Fruit fly (Drosophila melanogaster) whole organism, embryonic: Measurements from ENCODE around the gene Snr1.

ENCODE experiments used
- Asciz ChIP-seq: fragments of 200-800 bp; sonication (Bioruptor generic); optimal IDR thresholded peaks from 2 replicates; lab custom pipeline; 2017; ENCODE audit warnings: missing biosample characterization, mild to moderate bottlenecking, missing genetic modification characterization, missing genetic modification reagents
- Atf-2 ChIP-seq: fragments of 200-800 bp; sonication (Bioruptor generic); optimal IDR thresholded peaks from 2 replicates; lab custom pipeline; 2016; ENCODE audit warnings: missing biosample characterization, missing genetic modification characterization
- Blimp-1 ChIP-seq: fragments of 200-800 bp; sonication (Bioruptor generic); optimal IDR thresholded peaks from 3 replicates; lab custom pipeline; 2018; ENCODE audit warnings: missing biosample characterization, missing genetic modification characterization, mild to moderate bottlenecking, moderate library complexity, missing genetic modification reagents
- CG10209 ChIP-seq: fragments of 200-800 bp; sonication (Bioruptor generic); optimal IDR thresholded peaks from 3 replicates; lab custom pipeline; 2017; ENCODE audit warnings: missing biosample characterization, mild to moderate bottlenecking, missing genetic modification characterization, missing genetic modification reagents
- CG13775 ChIP-seq: fragments of 200-800 bp; sonication (Bioruptor generic); optimal IDR thresholded peaks from 3 replicates; lab custom pipeline; 2017; ENCODE audit warnings: missing biosample characterization, mild to moderate bottlenecking, missing genetic modification characterization
- CG14965 ChIP-seq: fragments of 200-800 bp; sonication (Bioruptor generic); optimal IDR thresholded peaks from 2 replicates; lab custom pipeline; 2016; ENCODE audit warnings: missing biosample characterization, missing genetic modification characterization, borderline replicate concordance
- CG1603 ChIP-seq: fragments of 200-800 bp; sonication (Bioruptor generic); optimal IDR thresholded peaks from 2 replicates; lab custom pipeline; 2019; ENCODE audit warnings: missing biosample characterization, mild to moderate bottlenecking, missing genetic modification characterization, moderate library complexity
- CG16813 ChIP-seq: fragments of 200-800 bp; sonication (Bioruptor generic); IDR thresholded peaks from 3 replicates; pipeline ENCODE4 v1.3.6; 2022; ENCODE audit warnings: missing biosample characterization, missing genetic modification characterization; ENCODE audit not compliant: partially characterized antibody
- CG17568 ChIP-seq: fragments of 200-800 bp; sonication (Bioruptor generic); optimal IDR thresholded peaks from 2 replicates; lab custom pipeline; 2018; ENCODE audit warnings: missing biosample characterization, mild to moderate bottlenecking, missing genetic modification characterization, moderate library complexity
- CG2202 ChIP-seq: fragments of 200-800 bp; sonication (Bioruptor generic); optimal IDR thresholded peaks from 2 replicates; lab custom pipeline; 2018; ENCODE audit warnings: missing biosample characterization, mild to moderate bottlenecking, missing genetic modification characterization
- CG31365 ChIP-seq: fragments of 200-800 bp; sonication (Bioruptor generic); optimal IDR thresholded peaks from 2 replicates; lab custom pipeline; 2018; ENCODE audit warnings: missing biosample characterization, mild to moderate bottlenecking, missing genetic modification characterization
- CG3407 ChIP-seq: fragments of 200-800 bp; sonication (Bioruptor generic); optimal IDR thresholded peaks from 2 replicates; lab custom pipeline; 2018; ENCODE audit warnings: missing biosample characterization, mild to moderate bottlenecking, missing genetic modification characterization
- CG34224 ChIP-seq: fragments of 200-800 bp; sonication (Bioruptor generic); IDR thresholded peaks from 3 replicates; pipeline ENCODE4 v1.3.6; 2022; ENCODE audit warnings: missing biosample characterization, missing genetic modification characterization; ENCODE audit not compliant: partially characterized antibody
- CG34376 ChIP-seq: fragments of 200-800 bp; sonication (Bioruptor generic); optimal IDR thresholded peaks from 2 replicates; lab custom pipeline; 2018; ENCODE audit warnings: missing biosample characterization, mild to moderate bottlenecking, missing genetic modification characterization
- CG43689 ChIP-seq: fragments of 200-800 bp; sonication (Bioruptor generic); IDR thresholded peaks from 2 replicates; pipeline ENCODE4 v1.3.6; 2022; ENCODE audit warnings: missing biosample characterization, missing genetic modification characterization
- CG4404 ChIP-seq: fragments of 200-800 bp; sonication (Bioruptor generic); IDR thresholded peaks from 2 replicates; pipeline ENCODE4 v1.3.6; 2022; ENCODE audit warnings: missing biosample characterization, missing genetic modification characterization
- CG6791 ChIP-seq: fragments of 200-800 bp; sonication (Bioruptor generic); IDR thresholded peaks from 3 replicates; pipeline ENCODE4 v1.3.6; 2022; ENCODE audit warnings: missing biosample characterization, missing genetic modification characterization; ENCODE audit not compliant: partially characterized antibody
- CG7928 ChIP-seq: fragments of 200-800 bp; sonication (Bioruptor generic); optimal IDR thresholded peaks from 2 replicates; lab custom pipeline; 2017; ENCODE audit warnings: missing biosample characterization, mild to moderate bottlenecking, missing genetic modification characterization
- CG8944 ChIP-seq: fragments of 200-800 bp; sonication (Bioruptor generic); optimal IDR thresholded peaks from 3 replicates; lab custom pipeline; 2016; ENCODE audit warnings: missing biosample characterization, missing genetic modification characterization
- CG9609 ChIP-seq: fragments of 200-800 bp; sonication (Bioruptor generic); optimal IDR thresholded peaks from 3 replicates; lab custom pipeline; 2016; ENCODE audit warnings: missing biosample characterization, missing genetic modification characterization
- CG9932 ChIP-seq: fragments of 200-800 bp; sonication (Bioruptor generic); IDR thresholded peaks from 2 replicates; pipeline ENCODE4 v1.3.6; 2022; ENCODE audit warnings: missing biosample characterization, missing genetic modification characterization
- Dfd ChIP-seq, 2 experiments: fragments of >200 bp; optimal IDR thresholded peaks; 2 replicates each; lab custom pipeline; 2017; ENCODE audit warnings: missing biosample characterization in 2 of 2, missing genetic modification characterization in 2 of 2
- Dll ChIP-seq: fragments of 200-800 bp; sonication (Bioruptor generic); IDR thresholded peaks from 4 replicates; pipeline ENCODE4 v1.3.6; 2022; ENCODE audit warnings: missing biosample characterization, missing genetic modification characterization; ENCODE audit not compliant: partially characterized antibody
- Doc2 ChIP-seq: fragments of 200-800 bp; sonication (Bioruptor generic); IDR thresholded peaks from 2 replicates; pipeline ENCODE4 v1.3.6; 2022; ENCODE audit warnings: missing biosample characterization, missing genetic modification characterization
- HLH3B ChIP-seq: fragments of 200-800 bp; sonication (Bioruptor generic); IDR thresholded peaks from 2 replicates; pipeline ENCODE4 v1.3.6; 2022; ENCODE audit warnings: missing biosample characterization, missing genetic modification characterization
- Mad ChIP-seq: fragments of 200-800 bp; sonication (Bioruptor generic); optimal IDR thresholded peaks from 2 replicates; lab custom pipeline; 2016; ENCODE audit warnings: missing biosample characterization, missing genetic modification characterization
- Sin3A ChIP-seq: fragments of >200 bp; optimal IDR thresholded peaks from 2 replicates; lab custom pipeline; 2018
- ato ChIP-seq: fragments of 200-800 bp; sonication (Bioruptor generic); IDR thresholded peaks from 2 replicates; pipeline ENCODE4 v1.3.6; 2022; ENCODE audit warnings: missing biosample characterization, missing genetic modification characterization; ENCODE audit not compliant: partially characterized antibody
- crp ChIP-seq, 2 experiments: fragments of 200-800 bp; sonication (Bioruptor generic); optimal IDR thresholded peaks; 2 replicates in 1 of 2; 3 replicates in 1 of 2; lab custom pipeline; 2017; ENCODE audit warnings: missing biosample characterization in 2 of 2, missing genetic modification characterization in 2 of 2, mild to moderate bottlenecking in 1 of 2, moderate library complexity in 1 of 2
- dimm ChIP-seq: fragments of 200-800 bp; sonication (Bioruptor generic); IDR thresholded peaks from 2 replicates; pipeline ENCODE4 v1.3.6; 2022; ENCODE audit warnings: missing biosample characterization, missing genetic modification characterization
- ems ChIP-seq: fragments of 200-800 bp; sonication (Bioruptor generic); optimal IDR thresholded peaks from 3 replicates; lab custom pipeline; 2016; ENCODE audit warnings: missing biosample characterization, missing genetic modification characterization
- grau ChIP-seq: fragments of 200-800 bp; optimal IDR thresholded peaks from 3 replicates; lab custom pipeline; 2019; ENCODE audit warnings: missing biosample characterization, mild to moderate bottlenecking, missing genetic modification characterization, moderate library complexity
- gro ChIP-seq: fragments of 200-800 bp; sonication (Bioruptor generic); optimal IDR thresholded peaks from 2 replicates; lab custom pipeline; 2016; ENCODE audit warnings: missing biosample characterization, missing genetic modification characterization
- h ChIP-seq: fragments of >200 bp; optimal IDR thresholded peaks from 2 replicates; lab custom pipeline; 2017
- ham ChIP-seq: fragments of 200-800 bp; sonication (Bioruptor generic); IDR thresholded peaks from 2 replicates; pipeline ENCODE4 v1.3.6; 2022; ENCODE audit warnings: missing biosample characterization, missing genetic modification characterization
- jigr1 ChIP-seq: fragments of 200-800 bp; sonication (Bioruptor generic); IDR thresholded peaks from 3 replicates; pipeline ENCODE4 v1.3.6; 2022; ENCODE audit warnings: missing biosample characterization, missing genetic modification characterization
- lbe ChIP-seq: fragments of 200-800 bp; sonication (Bioruptor generic); optimal IDR thresholded peaks from 2 replicates; lab custom pipeline; 2016; ENCODE audit warnings: missing biosample characterization, mild to moderate bottlenecking, missing genetic modification characterization
- lola ChIP-seq, 3 experiments: fragments of >200 bp in 2 of 3; fragments of 200-800 bp in 1 of 3; sonication (Bioruptor generic) in 1 of 3; optimal IDR thresholded peaks; 2 replicates each; lab custom pipeline; 2017 to 2019; ENCODE audit warnings: missing biosample characterization in 3 of 3, missing genetic modification characterization in 3 of 3, mild to moderate bottlenecking in 1 of 3, moderate library complexity in 1 of 3
- nau ChIP-seq: fragments of 200-800 bp; sonication (Bioruptor generic); optimal IDR thresholded peaks from 3 replicates; lab custom pipeline; 2017; ENCODE audit warnings: missing biosample characterization, mild to moderate bottlenecking, missing genetic modification characterization, missing genetic modification reagents
- nerfin-2 ChIP-seq: fragments of 200-800 bp; sonication (Bioruptor generic); IDR thresholded peaks from 2 replicates; pipeline ENCODE4 v1.3.6; 2022; ENCODE audit warnings: missing biosample characterization, missing genetic modification characterization; ENCODE audit not compliant: partially characterized antibody
- pan ChIP-seq, 4 experiments: fragments of >200 bp in 3 of 4; fragments of 200-800 bp in 1 of 4; sonication (Bioruptor generic) in 1 of 4; optimal IDR thresholded peaks in 3 of 4; IDR thresholded peaks in 1 of 4; 2 replicates each; pipeline versions ENCODE4 v1.3.6 to Lab custom; 2017 to 2022; ENCODE audit warnings: missing biosample characterization in 2 of 4, missing genetic modification characterization in 2 of 4, mixed read lengths in 1 of 4
- psq ChIP-seq: fragments of 200-800 bp; sonication (Bioruptor generic); optimal IDR thresholded peaks from 2 replicates; lab custom pipeline; 2017; ENCODE audit warnings: missing biosample characterization, missing genetic modification characterization
- sens-2 ChIP-seq: fragments of 200-800 bp; sonication (Bioruptor generic); IDR thresholded peaks from 2 replicates; pipeline ENCODE4 v1.3.6; 2022; ENCODE audit warnings: missing biosample characterization, missing genetic modification characterization
- sim ChIP-seq: fragments of 200-800 bp; sonication (Bioruptor generic); IDR thresholded peaks from 2 replicates; pipeline ENCODE4 v1.3.6; 2022; ENCODE audit warnings: missing biosample characterization, missing genetic modification characterization
- sqz ChIP-seq: fragments of 200-800 bp; sonication (Bioruptor generic); optimal IDR thresholded peaks from 3 replicates; lab custom pipeline; 2018; ENCODE audit warnings: missing biosample characterization, mild to moderate bottlenecking, missing genetic modification characterization
- tin ChIP-seq: fragments of 200-800 bp; sonication (Bioruptor generic); optimal IDR thresholded peaks from 3 replicates; lab custom pipeline; 2016; ENCODE audit warnings: missing biosample characterization, missing genetic modification characterization
- tio ChIP-seq: fragments of 200-800 bp; sonication (Bioruptor generic); optimal IDR thresholded peaks from 2 replicates; lab custom pipeline; 2017; ENCODE audit warnings: missing biosample characterization, missing genetic modification characterization, inconsistent platforms

The Snr1 gene

DNA sequence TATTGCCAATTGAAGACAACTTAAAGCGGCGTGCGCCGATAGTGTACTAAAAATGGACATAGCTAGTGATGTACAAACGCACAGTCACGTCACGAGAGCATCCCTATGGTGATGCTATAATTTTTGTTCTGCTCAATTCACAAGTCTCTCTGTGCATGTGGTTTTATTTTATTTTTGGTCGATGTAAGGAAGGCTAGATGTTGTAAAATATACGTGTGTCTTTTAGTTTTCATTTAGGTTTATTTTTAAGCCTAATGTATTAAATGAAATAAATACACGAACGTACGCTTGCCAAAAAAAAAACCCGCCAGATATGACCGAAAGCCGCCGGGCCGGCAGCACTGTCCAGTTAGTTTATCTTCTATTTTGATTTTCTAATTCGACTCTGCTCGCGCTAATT, 3.8 kb downstream of the Snr1 start, which contains the start of the genes CG45100, HDAC3 and Hcs (continued):
- TF ChIP-seq psq (GFP tag; lab: Kevin White, UChicago), result no peak
- TF ChIP-seq ems, result peak; percentile 50
- peak; percentile 44 for TF ChIP-seq CG9609 (GFP tag; lab: Kevin White, UChicago)
- no peak for TF ChIP-seq CG2202 (tag; lab: Kevin White, UChicago)
- no peak for TF ChIP-seq CG3407
- TF ChIP-seq lola (GFP tag; optimal IDR thresholded peaks at IDR 0.05; lab: Kevin White, UChicago), result peak in 1 of 3 experiments; percentile 40
- no peak for TF ChIP-seq sim (GFP tag; lab: Robert Waterston, UW)
- no peak for TF ChIP-seq sens-2 (GFP tag; lab: Robert Waterston, UW)
- no peak for TF ChIP-seq Asciz (GFP tag; lab: Kevin White, UChicago)
- peak; percentile 86 for TF ChIP-seq CG9932 (GFP tag; lab: Robert Waterston, UW)
- TF ChIP-seq Mad (GFP tag; lab: Kevin White, UChicago), result peak; percentile 50
- TF ChIP-seq CG31365 (tag; lab: Kevin White, UChicago), result no peak
- TF ChIP-seq CG10209, result no peak
- peak; percentile 90 for TF ChIP-seq CG16813 (GFP tag; lab: Robert Waterston, UW)
- TF ChIP-seq grau (tag; lab: Kevin White, UChicago), result no peak
- TF ChIP-seq dimm (GFP tag; lab: Robert Waterston, UW), result no peak
- peak; percentile 77 for TF ChIP-seq nerfin-2
- no peak for TF ChIP-seq CG7928 (GFP tag; lab: Kevin White, UChicago)
- TF ChIP-seq CG43689 (GFP tag; lab: Robert Waterston, UW), result no peak
- peak; percentile 13 for TF ChIP-seq Atf-2
- TF ChIP-seq Dfd (GFP tag; optimal IDR thresholded peaks at IDR 0.05; lab: Kevin White, UChicago), result no peak
- TF ChIP-seq ato (GFP tag; lab: Robert Waterston, UW), result peak; percentile 60
- peak; percentile 89 for TF ChIP-seq Sin3A (lab: Kevin White, UChicago)
- TF ChIP-seq h, result no peak
- no peak for TF ChIP-seq jigr1 (GFP tag; lab: Robert Waterston, UW)
- no peak for TF ChIP-seq ham (GFP tag; lab: Robert Waterston, UW)
- TF ChIP-seq Doc2 (GFP tag; lab: Robert Waterston, UW), result no peak
- TF ChIP-seq pan (optimal IDR thresholded peaks at IDR 0.05; lab: Kevin White, UChicago), result no peak
- no peak for TF ChIP-seq pan (GFP tag; optimal IDR thresholded peaks at IDR 0.05 in 1 of 2, IDR thresholded peaks at IDR 0.05 in 1 of 2)
- TF ChIP-seq CG34224 (GFP tag; lab: Robert Waterston, UW), result peak; percentile 76
- peak; percentile 57 for TF ChIP-seq CG13775 (GFP tag; lab: Kevin White, UChicago)
- TF ChIP-seq CG17568, result no peak
- TF ChIP-seq tio (GFP tag; lab: Kevin White, UChicago), result no peak
- TF ChIP-seq CG4404 (GFP tag; lab: Robert Waterston, UW), result peak; percentile 42
- no peak for TF ChIP-seq sqz
- TF ChIP-seq CG6791 (GFP tag; lab: Robert Waterston, UW), result peak; percentile 85
- peak; percentile 51 for TF ChIP-seq tin (GFP tag; lab: Kevin White, UChicago)
- TF ChIP-seq lbe (GFP tag; lab: Kevin White, UChicago), result no peak
- peak; percentile 32 for TF ChIP-seq CG8944 (GFP tag; lab: Kevin White, UChicago)
- TF ChIP-seq HLH3B (GFP tag; lab: Robert Waterston, UW), result no peak
- TF ChIP-seq CG14965 (GFP tag; lab: Kevin White, UChicago), result no peak
- peak; percentile 59 for TF ChIP-seq CG34376
- TF ChIP-seq crp (GFP tag; optimal IDR thresholded peaks at IDR 0.05; lab: Kevin White, UChicago), result peak in 1 of 2 experiments; percentile 23
- peak; percentile 93 for TF ChIP-seq Dll (GFP tag; lab: Robert Waterston, UW)
- TF ChIP-seq Blimp-1 (GFP tag; lab: Kevin White, UChicago), result no peak
- no peak for TF ChIP-seq nau (GFP tag; lab: Kevin White, UChicago)
- TF ChIP-seq CG1603 (tag; lab: Kevin White, UChicago), result no peak
- TF ChIP-seq gro (GFP tag; lab: Kevin White, UChicago), result no peak
